Fruit fly (Drosophila melanogaster) whole organism, embryonic: ENCODE results near the gene Pdhb.
A peak's percentile ranks its signal among the peaks of the same experiment; 100 is the strongest.

Experiments
- Bgb ChIP-seq: fragments of 200-800 bp; sonication (Bioruptor generic); IDR thresholded peaks from 2 replicates; pipeline ENCODE4 v1.3.6; 2022; ENCODE audit warnings: missing biosample characterization, missing genetic modification characterization; ENCODE audit not compliant: partially characterized antibody
- CG10147 ChIP-seq: fragments of 200-800 bp; sonication (Bioruptor generic); optimal IDR thresholded peaks from 2 replicates; lab custom pipeline; 2019; ENCODE audit warnings: missing biosample characterization, mild to moderate bottlenecking, missing genetic modification characterization, moderate library complexity
- CG10979 ChIP-seq: fragments of 200-800 bp; sonication (Bioruptor generic); optimal IDR thresholded peaks from 2 replicates; lab custom pipeline; 2018; ENCODE audit warnings: missing biosample characterization, mild to moderate bottlenecking, missing genetic modification characterization, moderate library complexity
- CG12299 ChIP-seq: fragments of 200-800 bp; sonication (Bioruptor generic); optimal IDR thresholded peaks from 2 replicates; lab custom pipeline; 2018; ENCODE audit warnings: missing biosample characterization, mild to moderate bottlenecking, missing genetic modification characterization
- CG12659 ChIP-seq: fragments of 200-800 bp; sonication (Bioruptor generic); optimal IDR thresholded peaks from 3 replicates; lab custom pipeline; 2017; ENCODE audit warnings: mild to moderate bottlenecking, missing biosample characterization, missing genetic modification reagents, missing genetic modification characterization
- CG12942 ChIP-seq: fragments of 200-800 bp; sonication (Bioruptor generic); optimal IDR thresholded peaks from 3 replicates; lab custom pipeline; 2016; ENCODE audit warnings: missing biosample characterization, missing genetic modification characterization
- CG13296 ChIP-seq: fragments of 200-800 bp; sonication (Bioruptor generic); optimal IDR thresholded peaks from 3 replicates; lab custom pipeline; 2018; ENCODE audit warnings: missing biosample characterization, mild to moderate bottlenecking, missing genetic modification characterization
- CG14667 ChIP-seq: fragments of 200-800 bp; sonication (Bioruptor generic); IDR thresholded peaks from 2 replicates; pipeline ENCODE4 v1.3.6; 2022; ENCODE audit warnings: missing biosample characterization, missing genetic modification characterization
- CG14710 ChIP-seq: fragments of 200-800 bp; sonication (Bioruptor generic); optimal IDR thresholded peaks from 3 replicates; lab custom pipeline; 2019; ENCODE audit warnings: missing biosample characterization, mild to moderate bottlenecking, missing genetic modification characterization, moderate library complexity
- CG16813 ChIP-seq: fragments of 200-800 bp; sonication (Bioruptor generic); IDR thresholded peaks from 3 replicates; pipeline ENCODE4 v1.3.6; 2022; ENCODE audit warnings: missing biosample characterization, missing genetic modification characterization; ENCODE audit not compliant: partially characterized antibody
- CG17328 ChIP-seq: fragments of 200-800 bp; sonication (Bioruptor generic); IDR thresholded peaks from 2 replicates; pipeline ENCODE4 v1.3.6; 2022; ENCODE audit warnings: missing biosample characterization, missing genetic modification characterization
- CG17385 ChIP-seq: fragments of 200-800 bp; sonication (Bioruptor generic); optimal IDR thresholded peaks from 3 replicates; lab custom pipeline; 2018; ENCODE audit warnings: missing biosample characterization, mild to moderate bottlenecking, missing genetic modification characterization
- CG17802 ChIP-seq: fragments of 200-800 bp; sonication (Bioruptor generic); optimal IDR thresholded peaks from 2 replicates; lab custom pipeline; 2018; ENCODE audit warnings: missing biosample characterization, mild to moderate bottlenecking, missing genetic modification characterization, moderate library complexity
- CG2875 ChIP-seq: fragments of 200-800 bp; sonication (Bioruptor generic); optimal IDR thresholded peaks from 2 replicates; lab custom pipeline; 2017; ENCODE audit warnings: missing biosample characterization, mild to moderate bottlenecking, missing genetic modification characterization, missing genetic modification reagents
- CG4360 ChIP-seq: fragments of 200-800 bp; sonication (Bioruptor generic); IDR thresholded peaks from 2 replicates; pipeline ENCODE4 v1.3.6; 2022; ENCODE audit warnings: missing biosample characterization, missing genetic modification characterization
- CG6272 ChIP-seq: fragments of 200-800 bp; sonication (Bioruptor generic); IDR thresholded peaks from 2 replicates; pipeline ENCODE4 v1.3.6; 2022; ENCODE audit warnings: missing biosample characterization, missing genetic modification characterization
- Dad ChIP-seq: fragments of 200-800 bp; sonication (Bioruptor generic); optimal IDR thresholded peaks from 3 replicates; lab custom pipeline; 2016; ENCODE audit warnings: missing biosample characterization, missing genetic modification characterization
- Dek ChIP-seq: fragments of 200-800 bp; sonication (Bioruptor generic); optimal IDR thresholded peaks from 3 replicates; lab custom pipeline; 2019; ENCODE audit warnings: missing biosample characterization, mild to moderate bottlenecking, missing genetic modification characterization, moderate library complexity
- Dip2 ChIP-seq: fragments of 200-800 bp; sonication (Bioruptor generic); IDR thresholded peaks from 2 replicates; pipeline ENCODE4 v1.3.6; 2022; ENCODE audit warnings: missing biosample characterization, missing genetic modification characterization
- Dip3 ChIP-seq: fragments of 200-800 bp; sonication (Bioruptor generic); optimal IDR thresholded peaks from 3 replicates; lab custom pipeline; 2016; ENCODE audit warnings: missing biosample characterization, missing genetic modification characterization
- Dll ChIP-seq: fragments of 200-800 bp; sonication (Bioruptor generic); IDR thresholded peaks from 4 replicates; pipeline ENCODE4 v1.3.6; 2022; ENCODE audit warnings: missing biosample characterization, missing genetic modification characterization; ENCODE audit not compliant: partially characterized antibody
- E2f1 ChIP-seq: fragments of 200-800 bp; sonication (Bioruptor generic); IDR thresholded peaks from 2 replicates; pipeline ENCODE4 v1.3.6; 2022; ENCODE audit warnings: missing biosample characterization, missing genetic modification characterization
- ERR ChIP-seq: fragments of 200-800 bp; sonication (Bioruptor generic); optimal IDR thresholded peaks from 2 replicates; lab custom pipeline; 2016; ENCODE audit warnings: missing biosample characterization, missing genetic modification characterization
- Gsc ChIP-seq: fragments of 200-800 bp; sonication (Bioruptor generic); IDR thresholded peaks from 2 replicates; pipeline ENCODE4 v1.3.6; 2022; ENCODE audit warnings: missing biosample characterization, missing genetic modification characterization
- Hand ChIP-seq: fragments of 200-800 bp; sonication (Bioruptor generic); optimal IDR thresholded peaks from 2 replicates; lab custom pipeline; 2017; ENCODE audit warnings: mild to moderate bottlenecking, missing biosample characterization, missing genetic modification reagents, missing genetic modification characterization
- HmgD ChIP-seq: fragments of 200-800 bp; sonication (Bioruptor generic); optimal IDR thresholded peaks from 3 replicates; lab custom pipeline; 2016; ENCODE audit warnings: missing biosample characterization, missing genetic modification characterization
- Med ChIP-seq: fragments of 200-800 bp; sonication (Bioruptor generic); peaks from one replicate; lab custom pipeline; 2016; ENCODE audit warnings: missing biosample characterization, missing genetic modification characterization, mild to moderate bottlenecking, inconsistent platforms, moderate library complexity
- Neu2 ChIP-seq: fragments of 200-800 bp; sonication (Bioruptor generic); optimal IDR thresholded peaks from 3 replicates; lab custom pipeline; 2016; ENCODE audit warnings: missing biosample characterization, missing genetic modification characterization, borderline replicate concordance
- Scr ChIP-seq: fragments of 200-800 bp; sonication (Bioruptor generic); IDR thresholded peaks from 2 replicates; pipeline ENCODE4 v1.3.6; 2022; ENCODE audit warnings: missing biosample characterization, missing genetic modification characterization; ENCODE audit not compliant: partially characterized antibody
- Taf1 ChIP-seq: fragments of 200-800 bp; sonication (Bioruptor generic); IDR thresholded peaks from 2 replicates; pipeline ENCODE4 v1.3.6; 2022; ENCODE audit warnings: missing biosample characterization, missing genetic modification characterization
- amos ChIP-seq: fragments of 200-800 bp; sonication (Bioruptor generic); IDR thresholded peaks from 2 replicates; pipeline ENCODE4 v1.3.6; 2022; ENCODE audit warnings: missing biosample characterization, missing genetic modification characterization; ENCODE audit not compliant: partially characterized antibody
- ase ChIP-seq: fragments of 200-800 bp; sonication (Bioruptor generic); IDR thresholded peaks from 3 replicates; pipeline ENCODE4 v1.3.6; 2022; ENCODE audit warnings: missing biosample characterization, missing genetic modification characterization
- ci ChIP-seq: fragments of 200-800 bp; sonication (Bioruptor generic); IDR thresholded peaks from 3 replicates; pipeline ENCODE4 v1.3.6; 2022; ENCODE audit warnings: missing biosample characterization, missing genetic modification characterization
- crp ChIP-seq, 2 experiments: fragments of 200-800 bp; sonication (Bioruptor generic); optimal IDR thresholded peaks; 2 replicates in 1 of 2; 3 replicates in 1 of 2; lab custom pipeline; 2017; ENCODE audit warnings: missing biosample characterization in 2 of 2, missing genetic modification characterization in 2 of 2, mild to moderate bottlenecking in 1 of 2, moderate library complexity in 1 of 2
- dan ChIP-seq: fragments of 200-800 bp; sonication (Bioruptor generic); IDR thresholded peaks from 2 replicates; pipeline ENCODE4 v1.3.6; 2022; ENCODE audit warnings: missing biosample characterization, missing genetic modification characterization
- ftz-f1 ChIP-seq: fragments of 200-800 bp; sonication (Bioruptor generic); optimal IDR thresholded peaks from 2 replicates; lab custom pipeline; 2016; ENCODE audit warnings: missing biosample characterization, missing genetic modification characterization
- fu2 ChIP-seq: fragments of 200-800 bp; sonication (Bioruptor generic); optimal IDR thresholded peaks from 2 replicates; lab custom pipeline; 2016; ENCODE audit warnings: missing biosample characterization, missing genetic modification characterization
- gcm ChIP-seq: fragments of 200-800 bp; sonication (Bioruptor generic); optimal IDR thresholded peaks from 2 replicates; lab custom pipeline; 2019; ENCODE audit warnings: missing biosample characterization, mild to moderate bottlenecking, missing genetic modification characterization, moderate library complexity
- gsb-n ChIP-seq: fragments of 200-800 bp; sonication (Bioruptor generic); optimal IDR thresholded peaks from 3 replicates; lab custom pipeline; 2018; ENCODE audit warnings: missing biosample characterization, mild to moderate bottlenecking, missing genetic modification characterization
- hkb ChIP-seq, 2 experiments: fragments of 200-800 bp in 1 of 2; fragments of >200 bp in 1 of 2; sonication (Bioruptor generic) in 1 of 2; IDR thresholded peaks in 1 of 2; optimal IDR thresholded peaks in 1 of 2; 2 replicates each; pipeline versions ENCODE4 v1.3.6 to Lab custom; 2017 to 2022; ENCODE audit warnings: missing biosample characterization in 1 of 2, missing genetic modification characterization in 1 of 2
- klu ChIP-seq: fragments of 200-800 bp; sonication (Bioruptor generic); IDR thresholded peaks from 2 replicates; pipeline ENCODE4 v1.3.6; 2022; ENCODE audit warnings: missing biosample characterization, missing genetic modification characterization
- lmd ChIP-seq: fragments of 200-800 bp; sonication (Bioruptor generic); IDR thresholded peaks from 2 replicates; pipeline ENCODE4 v1.3.6; 2022; ENCODE audit warnings: missing biosample characterization, missing genetic modification characterization
- pho ChIP-seq: fragments of 200-800 bp; sonication (Bioruptor generic); optimal IDR thresholded peaks from 2 replicates; lab custom pipeline; 2016; ENCODE audit warnings: missing biosample characterization, missing genetic modification characterization
- slou ChIP-seq: fragments of 200-800 bp; sonication (Bioruptor generic); optimal IDR thresholded peaks from 3 replicates; lab custom pipeline; 2016; ENCODE audit warnings: missing biosample characterization, missing genetic modification characterization
- tx ChIP-seq: fragments of 200-800 bp; sonication (Bioruptor generic); optimal IDR thresholded peaks from 2 replicates; lab custom pipeline; 2016; ENCODE audit warnings: missing biosample characterization, missing genetic modification characterization
- vnd ChIP-seq: fragments of 200-800 bp; sonication (Bioruptor generic); IDR thresholded peaks from 3 replicates; pipeline ENCODE4 v1.3.6; 2022; ENCODE audit warnings: missing biosample characterization, missing genetic modification characterization; ENCODE audit not compliant: partially characterized antibody
- zen ChIP-seq: fragments of 200-800 bp; sonication (Bioruptor generic); optimal IDR thresholded peaks from 3 replicates; lab custom pipeline; 2018; ENCODE audit warnings: missing biosample characterization, mild to moderate bottlenecking, missing genetic modification characterization, moderate library complexity

The Pdhb gene

DNA sequence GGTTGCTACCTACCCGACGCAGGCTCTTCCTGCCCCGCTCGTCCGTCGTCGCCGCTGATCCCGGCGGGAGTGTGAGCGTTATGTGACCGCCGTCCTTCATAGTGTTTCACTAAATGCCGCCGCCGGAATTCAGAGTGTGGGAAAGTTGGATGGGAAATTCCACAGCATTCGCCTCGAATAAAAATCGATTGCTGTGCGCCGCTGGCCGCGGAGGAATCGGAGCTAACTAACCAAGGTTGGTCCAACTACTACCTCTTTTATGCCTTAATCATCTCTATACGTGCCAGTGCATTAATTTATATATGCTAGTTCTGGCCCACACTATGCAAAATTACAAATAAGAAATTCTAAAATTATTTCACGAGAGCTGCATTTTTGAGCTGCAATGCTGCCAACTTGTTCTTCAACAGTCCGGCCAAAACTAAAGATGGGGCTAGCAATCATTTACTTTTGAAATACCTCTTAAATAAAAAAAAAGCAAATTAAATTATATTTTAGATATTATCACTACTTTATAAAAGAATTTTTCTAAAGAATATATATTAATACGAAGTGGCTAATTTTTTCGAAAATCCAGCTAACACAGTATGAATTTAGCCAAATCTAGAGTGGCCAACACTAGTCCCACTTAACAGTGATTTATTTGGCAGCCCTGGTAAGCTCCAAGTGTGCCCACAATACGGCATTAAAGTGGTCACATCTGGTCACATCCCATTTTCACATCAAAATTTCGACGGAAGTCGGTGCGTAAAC lies at the start of gene Pdhb, which contains the start of gene alpha-Man-Ib:
Gene Pdhb (plus strand): TSS at position 674 of the 753 bp plus-strand sequence.
Gene alpha-Man-Ib (minus strand): TSS at position 425 of the 753 bp plus-strand sequence.
- peak; percentile 75 for TF ChIP-seq hkb (optimal IDR thresholded peaks at IDR 0.05; lab: Kevin White, UChicago)
- TF ChIP-seq hkb (GFP tag; IDR thresholded peaks at IDR 0.05; lab: Robert Waterston, UW): peak; percentile 69
- no peak for TF ChIP-seq gsb-n (tag; lab: Kevin White, UChicago)
- peak; percentile 49 for TF ChIP-seq HmgD
- TF ChIP-seq CG12942 (GFP tag; lab: Kevin White, UChicago): peak; percentile 83
- no peak for TF ChIP-seq Neu2 (GFP tag; lab: Kevin White, UChicago)
- TF ChIP-seq CG12659 (GFP tag; lab: Kevin White, UChicago): peak; percentile 92
- peak; percentile 82 for TF ChIP-seq zen (tag; lab: Kevin White, UChicago)
- TF ChIP-seq ERR (GFP tag; lab: Kevin White, UChicago): no peak
- TF ChIP-seq CG12299 (tag; lab: Kevin White, UChicago): peak; percentile 50
- TF ChIP-seq CG4360 (GFP tag; lab: Robert Waterston, UW): no peak
- TF ChIP-seq ftz-f1: no peak
- peak; percentile 74 for TF ChIP-seq ase (GFP tag; lab: Robert Waterston, UW)
- peak; percentile 15 for TF ChIP-seq fu2 (GFP tag; lab: Kevin White, UChicago)
- peak; percentile 76 for TF ChIP-seq klu (GFP tag; lab: Robert Waterston, UW)
- TF ChIP-seq Dek (tag; lab: Kevin White, UChicago): peak; percentile 88
- TF ChIP-seq Med (GFP tag; lab: Kevin White, UChicago): peak; percentile 90
- TF ChIP-seq lmd (GFP tag; lab: Robert Waterston, UW): peak; percentile 82
- no peak for TF ChIP-seq Hand (GFP tag; lab: Kevin White, UChicago)
- peak; percentile 24 for TF ChIP-seq CG2875 (GFP tag; lab: Kevin White, UChicago)
- peak; percentile 25 for TF ChIP-seq Dad (GFP tag; lab: Kevin White, UChicago)
- TF ChIP-seq CG10147 (GFP tag; lab: Kevin White, UChicago): no peak
- TF ChIP-seq CG17328 (GFP tag; lab: Robert Waterston, UW): peak; percentile 64
- peak; percentile 50 for TF ChIP-seq CG13296
- TF ChIP-seq CG10979 (tag; lab: Kevin White, UChicago): peak; percentile 67
- TF ChIP-seq gcm (GFP tag; lab: Kevin White, UChicago): no peak
- peak; percentile 64 for TF ChIP-seq CG17385 (GFP tag; lab: Kevin White, UChicago)
- peak; percentile 53; the same call in 1 of the 2 replicates for TF ChIP-seq dan (GFP tag; lab: Robert Waterston, UW)
- no peak for TF ChIP-seq tx (GFP tag; lab: Kevin White, UChicago)
- TF ChIP-seq Dll (GFP tag; lab: Robert Waterston, UW): peak; percentile 57; the same call in 2 of the 4 replicates
- 0 out of 3 replicates have a peak, but pooled peaks have one; percentile 18 for TF ChIP-seq CG16813 (GFP tag; lab: Robert Waterston, UW)
- peak; percentile 65 for TF ChIP-seq slou (GFP tag; lab: Kevin White, UChicago)
- peak; percentile 78 for TF ChIP-seq CG6272 (GFP tag; lab: Robert Waterston, UW)
- no peak for TF ChIP-seq Dip2 (GFP tag; lab: Robert Waterston, UW)
- TF ChIP-seq amos (GFP tag; lab: Robert Waterston, UW): peak; percentile 29; the same call in 1 of the 2 replicates
- TF ChIP-seq CG14710 (tag; lab: Kevin White, UChicago): peak; percentile 98
- peak; percentile 74 for TF ChIP-seq E2f1 (GFP tag; lab: Robert Waterston, UW)
- no peak for TF ChIP-seq vnd
- TF ChIP-seq Bgb: no peak
- peak in 1 of 2 experiments; percentile 47 for TF ChIP-seq crp (GFP tag; optimal IDR thresholded peaks at IDR 0.05; lab: Kevin White, UChicago)
- peak; percentile 58 for TF ChIP-seq Taf1 (GFP tag; lab: Robert Waterston, UW)
- TF ChIP-seq ci (GFP tag; lab: Robert Waterston, UW): peak; percentile 23; the same call in 1 of the 3 replicates
- 0 out of 2 replicates have a peak, but pooled peaks have one; percentile 49 for TF ChIP-seq Gsc (GFP tag; lab: Robert Waterston, UW)
- peak; percentile 58 for TF ChIP-seq pho (GFP tag; lab: Kevin White, UChicago)
- peak; percentile 37; the same call in 1 of the 2 replicates for TF ChIP-seq Scr (GFP tag; lab: Robert Waterston, UW)
- TF ChIP-seq Dip3 (GFP tag; lab: Kevin White, UChicago): peak; percentile 26
- peak; percentile 80 for TF ChIP-seq CG14667
- TF ChIP-seq CG17802: peak; percentile 42
